Worm (Caenorhabditis elegans) whole organism, L4/young adult: ENCODE data around the gene flp-16.

Source experiments
- W03F9.2 ChIP-seq: fragments of 150-350 bp; optimal IDR thresholded peaks from 2 replicates; lab custom pipeline; 2014; ENCODE audit warnings: missing biosample characterization, missing genetic modification characterization
- him-1 ChIP-seq: sonication (generic microtip); optimal IDR thresholded peaks from 2 replicates; lab custom pipeline; 2016; ENCODE audit warnings: missing genotype, missing genetic modification reagents, missing genetic modification characterization, missing compliant biosample characterization

- TF ChIP-seq him-1 (tag; lab: Kevin White, UChicago) = no peak
- TF ChIP-seq W03F9.2 (tag; lab: Kevin White, UChicago) = no peak
These were observed 25.4 kb downstream of the flp-16 start for ce11 chrII:13260540-13260939.
